Fruit fly (Drosophila melanogaster) whole organism, embryonic: ENCODE results near the gene CG8562.

Experiments
- ATbp ChIP-seq: fragments of 200-800 bp; sonication (Bioruptor generic); optimal IDR thresholded peaks from 2 replicates; lab custom pipeline; 2017; ENCODE audit warnings: missing biosample characterization, mild to moderate bottlenecking, missing genetic modification characterization, missing genetic modification reagents
- Atf-2 ChIP-seq: fragments of 200-800 bp; sonication (Bioruptor generic); optimal IDR thresholded peaks from 2 replicates; lab custom pipeline; 2016; ENCODE audit warnings: missing biosample characterization, missing genetic modification characterization
- CG11456 ChIP-seq: fragments of 200-800 bp; sonication (Bioruptor generic); IDR thresholded peaks from 3 replicates; pipeline ENCODE4 v1.3.6; 2022; ENCODE audit warnings: missing biosample characterization, missing genetic modification characterization
- CG12219 ChIP-seq: fragments of 200-800 bp; sonication (Bioruptor generic); optimal IDR thresholded peaks from 3 replicates; lab custom pipeline; 2018; ENCODE audit warnings: missing biosample characterization, mild to moderate bottlenecking, missing genetic modification characterization
- CG12391 ChIP-seq: fragments of 200-800 bp; sonication (Bioruptor generic); optimal IDR thresholded peaks from 3 replicates; lab custom pipeline; 2018; ENCODE audit warnings: missing biosample characterization, mild to moderate bottlenecking, missing genetic modification characterization, moderate library complexity
- CG12769 ChIP-seq: fragments of 200-800 bp; sonication (Bioruptor generic); optimal IDR thresholded peaks from 2 replicates; lab custom pipeline; 2019; ENCODE audit warnings: missing biosample characterization, mild to moderate bottlenecking, missing genetic modification characterization, moderate library complexity
- CG14441 ChIP-seq: fragments of 200-800 bp; sonication (Bioruptor generic); IDR thresholded peaks from 2 replicates; pipeline ENCODE4 v1.3.6; 2022; ENCODE audit warnings: missing biosample characterization, missing genetic modification characterization
- CG14965 ChIP-seq: fragments of 200-800 bp; sonication (Bioruptor generic); optimal IDR thresholded peaks from 2 replicates; lab custom pipeline; 2016; ENCODE audit warnings: missing biosample characterization, missing genetic modification characterization, borderline replicate concordance
- CG17385 ChIP-seq: fragments of 200-800 bp; sonication (Bioruptor generic); optimal IDR thresholded peaks from 3 replicates; lab custom pipeline; 2018; ENCODE audit warnings: missing biosample characterization, mild to moderate bottlenecking, missing genetic modification characterization
- CG17568 ChIP-seq: fragments of 200-800 bp; sonication (Bioruptor generic); optimal IDR thresholded peaks from 2 replicates; lab custom pipeline; 2018; ENCODE audit warnings: missing biosample characterization, mild to moderate bottlenecking, missing genetic modification characterization, moderate library complexity
- CG18764 ChIP-seq: fragments of 200-800 bp; sonication (Bioruptor generic); optimal IDR thresholded peaks from 3 replicates; lab custom pipeline; 2016; ENCODE audit warnings: missing biosample characterization, missing genetic modification characterization
- CG3163 ChIP-seq: fragments of 200-800 bp; sonication (Bioruptor generic); optimal IDR thresholded peaks from 3 replicates; lab custom pipeline; 2016; ENCODE audit warnings: missing biosample characterization, missing genetic modification characterization
- CG33213 ChIP-seq: fragments of 200-800 bp; sonication (Bioruptor generic); optimal IDR thresholded peaks from 3 replicates; lab custom pipeline; 2016; ENCODE audit warnings: missing biosample characterization, missing genetic modification characterization
- CG34376 ChIP-seq: fragments of 200-800 bp; sonication (Bioruptor generic); optimal IDR thresholded peaks from 2 replicates; lab custom pipeline; 2018; ENCODE audit warnings: missing biosample characterization, mild to moderate bottlenecking, missing genetic modification characterization
- CG3995 ChIP-seq: fragments of 200-800 bp; sonication (Bioruptor generic); optimal IDR thresholded peaks from 3 replicates; lab custom pipeline; 2016; ENCODE audit warnings: missing biosample characterization, missing genetic modification characterization
- CG4360 ChIP-seq: fragments of 200-800 bp; sonication (Bioruptor generic); IDR thresholded peaks from 2 replicates; pipeline ENCODE4 v1.3.6; 2022; ENCODE audit warnings: missing biosample characterization, missing genetic modification characterization
- CG5245 ChIP-seq: fragments of 200-800 bp; sonication (Bioruptor generic); optimal IDR thresholded peaks from 3 replicates; lab custom pipeline; 2016; ENCODE audit warnings: missing biosample characterization, missing genetic modification characterization
- CG7271 ChIP-seq: fragments of 200-800 bp; sonication (Bioruptor generic); optimal IDR thresholded peaks from 2 replicates; lab custom pipeline; 2018; ENCODE audit warnings: missing biosample characterization, mild to moderate bottlenecking, missing genetic modification characterization, moderate library complexity
- CG8924 ChIP-seq: fragments of 200-800 bp; optimal IDR thresholded peaks from 3 replicates; lab custom pipeline; 2019; ENCODE audit warnings: missing biosample characterization, mild to moderate bottlenecking, missing genetic modification characterization, moderate library complexity
- CG8944 ChIP-seq: fragments of 200-800 bp; sonication (Bioruptor generic); optimal IDR thresholded peaks from 3 replicates; lab custom pipeline; 2016; ENCODE audit warnings: missing biosample characterization, missing genetic modification characterization
- CrebB ChIP-seq: fragments of 200-800 bp; sonication (Bioruptor generic); optimal IDR thresholded peaks from 3 replicates; lab custom pipeline; 2018; ENCODE audit warnings: missing biosample characterization, mild to moderate bottlenecking, missing genetic modification characterization
- Ets97D ChIP-seq: fragments of 200-800 bp; sonication (Bioruptor generic); optimal IDR thresholded peaks from 3 replicates; lab custom pipeline; 2016; ENCODE audit warnings: missing biosample characterization, missing genetic modification characterization
- GATAe ChIP-seq: fragments of 200-800 bp; sonication (Bioruptor generic); conservative IDR thresholded peaks from 2 replicates; pipeline ENCODE4 v1.3.6; 2022; ENCODE audit warnings: missing biosample characterization, missing genetic modification characterization
- H2.0 ChIP-seq: fragments of 200-800 bp; sonication (Bioruptor generic); IDR thresholded peaks from 2 replicates; pipeline ENCODE4 v1.3.6; 2022; ENCODE audit warnings: missing biosample characterization, missing genetic modification characterization
- HmgD ChIP-seq: fragments of 200-800 bp; sonication (Bioruptor generic); optimal IDR thresholded peaks from 3 replicates; lab custom pipeline; 2016; ENCODE audit warnings: missing biosample characterization, missing genetic modification characterization
- Hr39 ChIP-seq: fragments of >200 bp; optimal IDR thresholded peaks from 2 replicates; lab custom pipeline; 2017
- Hr78 ChIP-seq, 2 experiments: fragments of 200-800 bp in 1 of 2; fragments of >200 bp in 1 of 2; sonication (Bioruptor generic) in 1 of 2; optimal IDR thresholded peaks; 2 replicates each; lab custom pipeline; 2017 to 2019; ENCODE audit warnings: missing biosample characterization in 2 of 2, missing genetic modification characterization in 2 of 2, mild to moderate bottlenecking in 1 of 2, moderate library complexity in 1 of 2
- Med ChIP-seq: fragments of 200-800 bp; sonication (Bioruptor generic); peaks from one replicate; lab custom pipeline; 2016; ENCODE audit warnings: missing biosample characterization, missing genetic modification characterization, mild to moderate bottlenecking, inconsistent platforms, moderate library complexity
- Nf-YA ChIP-seq: fragments of 200-800 bp; sonication (Bioruptor generic); IDR thresholded peaks from 2 replicates; pipeline ENCODE4 v1.3.6; 2022; ENCODE audit warnings: missing biosample characterization, missing genetic modification characterization
- Nf-YB ChIP-seq: fragments of 200-800 bp; sonication (Bioruptor generic); optimal IDR thresholded peaks from 3 replicates; lab custom pipeline; 2019; ENCODE audit warnings: missing biosample characterization, mild to moderate bottlenecking, missing genetic modification characterization, moderate library complexity
- Opbp ChIP-seq: fragments of 200-800 bp; sonication (Bioruptor generic); IDR thresholded peaks from 3 replicates; pipeline ENCODE4 v1.3.6; 2022; ENCODE audit warnings: missing biosample characterization, missing genetic modification characterization; ENCODE audit not compliant: partially characterized antibody
- Spps ChIP-seq: fragments of 200-800 bp; sonication (Bioruptor generic); optimal IDR thresholded peaks from 2 replicates; lab custom pipeline; 2018; ENCODE audit warnings: missing biosample characterization, mild to moderate bottlenecking, missing genetic modification characterization
- TFAM ChIP-seq: fragments of 200-800 bp; sonication (Bioruptor generic); optimal IDR thresholded peaks from 2 replicates; lab custom pipeline; 2017; ENCODE audit warnings: missing biosample characterization, missing genetic modification characterization, inconsistent platforms
- bab2 ChIP-seq: fragments of 200-800 bp; sonication (Bioruptor generic); optimal IDR thresholded peaks from 2 replicates; lab custom pipeline; 2016; ENCODE audit warnings: missing biosample characterization, missing genetic modification characterization
- bigmax ChIP-seq: fragments of 200-800 bp; sonication (Bioruptor generic); optimal IDR thresholded peaks from 2 replicates; lab custom pipeline; 2018; ENCODE audit warnings: missing biosample characterization, mild to moderate bottlenecking, missing genetic modification characterization
- gem ChIP-seq: fragments of 200-800 bp; sonication (Bioruptor generic); optimal IDR thresholded peaks from 2 replicates; lab custom pipeline; 2019; ENCODE audit warnings: missing biosample characterization, mild to moderate bottlenecking, missing genetic modification characterization, moderate library complexity
- grn ChIP-seq: fragments of 200-800 bp; sonication (Bioruptor generic); optimal IDR thresholded peaks from 3 replicates; lab custom pipeline; 2017; ENCODE audit warnings: missing biosample characterization, missing genetic modification characterization
- ham ChIP-seq: fragments of 200-800 bp; sonication (Bioruptor generic); IDR thresholded peaks from 2 replicates; pipeline ENCODE4 v1.3.6; 2022; ENCODE audit warnings: missing biosample characterization, missing genetic modification characterization
- kay ChIP-seq: fragments of 200-800 bp; sonication (Bioruptor generic); optimal IDR thresholded peaks from 2 replicates; lab custom pipeline; 2016; ENCODE audit warnings: missing biosample characterization, missing genetic modification characterization
- lov ChIP-seq, 2 experiments: fragments of 200-800 bp in 1 of 2; fragments of >200 bp in 1 of 2; sonication (Bioruptor generic) in 1 of 2; IDR thresholded peaks in 1 of 2; optimal IDR thresholded peaks in 1 of 2; 2 replicates in 1 of 2; 3 replicates in 1 of 2; pipeline versions ENCODE4 v1.3.6 to Lab custom; 2017 to 2022; ENCODE audit warnings: missing biosample characterization in 1 of 2, missing genetic modification characterization in 1 of 2
- mld ChIP-seq: fragments of 200-800 bp; sonication (Bioruptor generic); IDR thresholded peaks from 3 replicates; pipeline ENCODE4 v1.3.6; 2022; ENCODE audit warnings: missing biosample characterization, missing genetic modification characterization; ENCODE audit not compliant: partially characterized antibody
- pnt ChIP-seq: fragments of 200-800 bp; sonication (Bioruptor generic); optimal IDR thresholded peaks from 3 replicates; lab custom pipeline; 2016; ENCODE audit warnings: missing biosample characterization, missing genetic modification characterization
- prd ChIP-seq, 3 experiments: fragments of >200 bp in 2 of 3; fragments of 200-800 bp in 1 of 3; sonication (Bioruptor generic) in 1 of 3; optimal IDR thresholded peaks in 2 of 3; IDR thresholded peaks in 1 of 3; 2 replicates in 2 of 3; 3 replicates in 1 of 3; pipeline versions ENCODE4 v1.3.6 to Lab custom; 2017 to 2022; ENCODE audit warnings: missing biosample characterization in 1 of 3, missing genetic modification characterization in 1 of 3
- psq ChIP-seq: fragments of 200-800 bp; sonication (Bioruptor generic); optimal IDR thresholded peaks from 2 replicates; lab custom pipeline; 2017; ENCODE audit warnings: missing biosample characterization, missing genetic modification characterization
- pzg ChIP-seq: fragments of 200-800 bp; sonication (Bioruptor generic); optimal IDR thresholded peaks from 3 replicates; lab custom pipeline; 2018; ENCODE audit warnings: missing biosample characterization, mild to moderate bottlenecking, missing genetic modification characterization, moderate library complexity
- repo ChIP-seq: fragments of 200-800 bp; sonication (Bioruptor generic); optimal IDR thresholded peaks from 2 replicates; lab custom pipeline; 2016; ENCODE audit warnings: missing biosample characterization, missing genetic modification characterization
- so ChIP-seq: fragments of 200-800 bp; sonication (Bioruptor generic); IDR thresholded peaks from 3 replicates; pipeline ENCODE4 v1.3.6; 2022; ENCODE audit warnings: missing biosample characterization, missing genetic modification characterization
- vfl ChIP-seq: fragments of 200-800 bp; sonication (Bioruptor generic); optimal IDR thresholded peaks from 2 replicates; lab custom pipeline; 2016; ENCODE audit warnings: missing biosample characterization, missing genetic modification characterization

Gene CG8562

DNA sequence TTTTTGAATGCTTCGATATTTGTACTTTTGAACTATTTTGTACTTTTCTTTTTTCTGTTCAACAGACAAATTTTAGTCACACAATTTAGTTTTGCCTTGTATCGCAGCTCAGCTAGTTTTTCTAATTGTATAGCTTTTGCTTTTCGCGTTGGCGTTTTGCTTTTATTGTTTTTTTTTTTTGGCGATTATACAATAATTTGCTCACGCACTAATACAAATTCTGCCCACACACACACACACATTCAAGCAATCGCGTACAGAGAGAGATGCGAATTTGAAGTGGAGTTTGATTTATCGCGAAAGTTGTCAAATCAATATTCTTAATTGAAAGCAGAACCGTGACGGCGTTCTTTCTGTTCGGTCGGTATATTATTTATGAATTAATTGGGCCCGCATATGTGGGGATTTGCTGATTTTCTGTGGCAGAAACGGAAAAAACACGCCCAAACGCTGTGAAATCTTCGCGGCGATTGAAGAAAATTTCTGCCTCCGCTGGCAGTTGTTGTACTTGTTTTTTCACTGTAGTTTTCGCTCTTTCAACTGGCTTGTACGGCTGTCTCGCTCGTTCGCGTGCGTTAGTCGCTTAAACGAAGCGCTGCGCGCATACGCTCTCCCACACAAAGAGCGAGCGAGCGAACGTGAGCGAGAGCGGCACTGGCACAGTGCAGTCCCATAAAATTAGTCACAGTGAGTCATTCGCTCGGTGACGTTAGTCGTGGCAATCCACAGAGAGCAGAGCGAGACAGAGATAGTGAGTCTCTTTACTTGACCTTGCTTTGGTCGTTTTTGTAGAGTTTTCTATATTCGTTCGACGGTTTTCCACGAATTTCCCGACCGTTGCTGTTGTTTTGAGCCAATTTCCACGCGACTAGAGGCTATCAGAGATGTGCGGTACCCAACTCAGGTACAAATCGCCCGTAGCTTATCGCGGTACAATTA, 36.9 kb downstream of the CG8562 start, which contains the start of gene Rac2 (continued):
- TF ChIP-seq Spps (tag; lab: Kevin White, UChicago), result no peak
- TF ChIP-seq psq, result no peak
- no peak for TF ChIP-seq bigmax (GFP tag; lab: Kevin White, UChicago)
- TF ChIP-seq CG17568 (GFP tag; lab: Kevin White, UChicago), result peak; percentile 38
- TF ChIP-seq Nf-YA (GFP tag; lab: Robert Waterston, UW), result 0 out of 2 replicates have a peak, but pooled peaks have one; percentile 31
- peak; percentile 50 for TF ChIP-seq CG17385 (GFP tag; lab: Kevin White, UChicago)
- TF ChIP-seq kay (GFP tag; lab: Kevin White, UChicago), result peak; percentile 100
- TF ChIP-seq CG3163 (GFP tag; lab: Kevin White, UChicago), result peak; percentile 89
- no peak for TF ChIP-seq CG7271 (tag; lab: Kevin White, UChicago)
- TF ChIP-seq CG3995 (GFP tag; lab: Kevin White, UChicago), result no peak
- peak; percentile 14; the same call in 1 of the 2 replicates for TF ChIP-seq CG4360
- no peak for TF ChIP-seq CG12391 (tag; lab: Kevin White, UChicago)
- no peak for TF ChIP-seq CG14965
- peak; percentile 2 for TF ChIP-seq gem (tag; lab: Kevin White, UChicago)
- TF ChIP-seq CrebB, result peak; percentile 11
- TF ChIP-seq CG11456 (GFP tag; lab: Robert Waterston, UW), result no peak
- TF ChIP-seq CG5245 (GFP tag; lab: Kevin White, UChicago), result no peak
- peak in 1 of 2 experiments; percentile 85 for TF ChIP-seq Hr78 (GFP tag; optimal IDR thresholded peaks at IDR 0.05; lab: Kevin White, UChicago)
- TF ChIP-seq CG18764, result no peak
- TF ChIP-seq CG34376 (GFP tag; lab: Kevin White, UChicago), result peak; percentile 7
- no peak for TF ChIP-seq lov (optimal IDR thresholded peaks at IDR 0.05; lab: Kevin White, UChicago)
- TF ChIP-seq lov (GFP tag; IDR thresholded peaks at IDR 0.05; lab: Robert Waterston, UW), result no peak
- TF ChIP-seq Ets97D, result no peak
- TF ChIP-seq pzg (GFP tag; lab: Kevin White, UChicago), result no peak
- TF ChIP-seq Nf-YB (GFP tag; lab: Kevin White, UChicago), result peak; percentile 14
- TF ChIP-seq ham (GFP tag; lab: Robert Waterston, UW), result no peak
- TF ChIP-seq ATbp (GFP tag; lab: Kevin White, UChicago), result no peak
- TF ChIP-seq Med, result peak; percentile 79
- no peak for TF ChIP-seq bab2 (GFP tag; lab: Kevin White, UChicago)
- peak; percentile 24 for TF ChIP-seq pnt (GFP tag; lab: Kevin White, UChicago)
- peak; percentile 45 for TF ChIP-seq HmgD (GFP tag; lab: Kevin White, UChicago)
- no peak for TF ChIP-seq CG33213
- no peak for TF ChIP-seq H2.0 (GFP tag; lab: Robert Waterston, UW)
- no peak for TF ChIP-seq grn (GFP tag; lab: Kevin White, UChicago)
- TF ChIP-seq Opbp (GFP tag; lab: Robert Waterston, UW), result peak; percentile 53; the same call in 2 of the 3 replicates
- no peak for TF ChIP-seq so
- no peak for TF ChIP-seq prd (optimal IDR thresholded peaks at IDR 0.05; lab: Kevin White, UChicago)
- peak; percentile 33; the same call in 2 of the 3 replicates for TF ChIP-seq prd (GFP tag; IDR thresholded peaks at IDR 0.05; lab: Robert Waterston, UW)
- no peak for TF ChIP-seq GATAe (GFP tag; lab: Robert Waterston, UW)
- TF ChIP-seq Hr39 (lab: Kevin White, UChicago), result no peak
- peak; percentile 52 for TF ChIP-seq CG12769
- no peak for TF ChIP-seq TFAM
- TF ChIP-seq CG14441 (GFP tag; lab: Robert Waterston, UW), result 0 out of 2 replicates have a peak, but pooled peaks have one; percentile 9
- no peak for TF ChIP-seq mld (GFP tag; lab: Robert Waterston, UW)
- no peak for TF ChIP-seq CG8944 (GFP tag; lab: Kevin White, UChicago)
- TF ChIP-seq CG12219 (GFP tag; lab: Kevin White, UChicago), result no peak
- no peak for TF ChIP-seq repo
- TF ChIP-seq CG8924 (tag; lab: Kevin White, UChicago), result peak; percentile 13
- TF ChIP-seq Atf-2 (GFP tag; lab: Kevin White, UChicago), result no peak
- TF ChIP-seq vfl (GFP tag; lab: Kevin White, UChicago), result no peak
